Worm (Caenorhabditis elegans): ENCODE results near the gene C25H3.14.

C25H3.14 gene

ce11 chrII:5702611-5703192, 7.8 kb downstream of the C25H3.14 start:
- peak; percentile 62 for TF ChIP-seq nhr-25 (tag; optimal IDR thresholded peaks at IDR 0.05)
- TF ChIP-seq hmg-11 (tag; optimal IDR thresholded peaks at IDR 0.05), result peak; percentile 30
- no peak for TF ChIP-seq mml-1 (tag; optimal IDR thresholded peaks at IDR 0.05)
- TF ChIP-seq egl-5 (tag; optimal IDR thresholded peaks at IDR 0.05), result peak; percentile 91
- no peak for TF ChIP-seq elt-3 (tag; optimal IDR thresholded peaks at IDR 0.05)
- peak; percentile 11 for TF ChIP-seq snpc-4 (tag; optimal IDR thresholded peaks at IDR 0.05)
- peak; percentile 13 for TF ChIP-seq nhr-23 (tag; optimal IDR thresholded peaks at IDR 0.05)

ce11 chrII:5704479-5704878, 9.6 kb downstream of the C25H3.14 start:
- no peak for TF ChIP-seq unc-62 (GFP tag; optimal IDR thresholded peaks at IDR 0.05)
- TF ChIP-seq egl-5 (tag; optimal IDR thresholded peaks at IDR 0.05), result peak; percentile 6
- no peak for TF ChIP-seq nhr-76 (tag; optimal IDR thresholded peaks at IDR 0.05)
- no peak for TF ChIP-seq nfya-1 (tag; optimal IDR thresholded peaks at IDR 0.05; ENCODE audit: insufficient read depth)
- TF ChIP-seq nhr-28 (tag; optimal IDR thresholded peaks at IDR 0.05), result no peak

ce11 chrII:5707532-5707931, 12.6 kb downstream of the C25H3.14 start, which contains the start of gene osta-2:
Gene osta-2 (plus strand): TSS chrII:5707691.
- TF ChIP-seq unc-39 (tag; optimal IDR thresholded peaks at IDR 0.05) (no peak), eor-1 (tag; optimal IDR thresholded peaks at IDR 0.05) (no peak), jun-1 (tag; optimal IDR thresholded peaks at IDR 0.05) (no peak), elt-2 (tag; optimal IDR thresholded peaks at IDR 0.05) (no peak), nfya-1 (tag; optimal IDR thresholded peaks at IDR 0.05; ENCODE audit: insufficient read depth) (peak; percentile 41), nhr-76 (tag; optimal IDR thresholded peaks at IDR 0.05) (no peak), pha-4 (tag; optimal IDR thresholded peaks at IDR 0.05) (peak; percentile 25), egl-5 (tag; optimal IDR thresholded peaks at IDR 0.05) (peak; percentile 6), hmg-11 (tag; optimal IDR thresholded peaks at IDR 0.05) (no peak), ceh-28 (tag; optimal IDR thresholded peaks at IDR 0.05) (no peak), nhr-67 (tag; optimal IDR thresholded peaks at IDR 0.05) (no peak), aly-2 (tag; optimal IDR thresholded peaks at IDR 0.05) (no peak)

ce11 chrII:5708154-5708553, 13.3 kb downstream of the C25H3.14 start:
- TF ChIP-seq snpc-4 (tag; optimal IDR thresholded peaks at IDR 0.05), result no peak
- peak; percentile 95 for TF ChIP-seq fkh-10 (GFP tag; optimal IDR thresholded peaks at IDR 0.05)
- peak; percentile 18 for TF ChIP-seq nfya-1 (tag; optimal IDR thresholded peaks at IDR 0.05; ENCODE audit: insufficient read depth)

- TF ChIP-seq pha-4 (tag; optimal IDR thresholded peaks at IDR 0.05), result no peak
- no peak for TF ChIP-seq mdl-1 (tag; optimal IDR thresholded peaks at IDR 0.05)
- no peak for TF ChIP-seq fkh-2 (tag; optimal IDR thresholded peaks at IDR 0.05)
- TF ChIP-seq ceh-82 (tag; optimal IDR thresholded peaks at IDR 0.05), result no peak
- no peak for TF ChIP-seq nfya-1 (tag; optimal IDR thresholded peaks at IDR 0.05; ENCODE audit: insufficient read depth)
- no peak for TF ChIP-seq elt-1 (tag; optimal IDR thresholded peaks at IDR 0.05)
- no peak for TF ChIP-seq egl-5 (tag; optimal IDR thresholded peaks at IDR 0.05)
- TF ChIP-seq nhr-28 (tag; optimal IDR thresholded peaks at IDR 0.05), result no peak
- TF ChIP-seq egl-27 (tag; optimal IDR thresholded peaks at IDR 0.05), result no peak
Observed at ce11 chrII:5710835-5711234, 15.9 kb downstream of the C25H3.14 start.

- no peak for TF ChIP-seq nhr-76 (tag; optimal IDR thresholded peaks at IDR 0.05)
- no peak for TF ChIP-seq mml-1 (tag; optimal IDR thresholded peaks at IDR 0.05)
- peak; percentile 33 for TF ChIP-seq ama-1 (optimal IDR thresholded peaks at IDR 0.05)
- no peak for TF ChIP-seq lsy-12 (tag; optimal IDR thresholded peaks at IDR 0.05)
- no peak for TF ChIP-seq fos-1 (tag; optimal IDR thresholded peaks at IDR 0.05)
- no peak for TF ChIP-seq aly-2 (tag; optimal IDR thresholded peaks at IDR 0.05)
- TF ChIP-seq elt-2 (tag; optimal IDR thresholded peaks at IDR 0.05), result peak; percentile 22
- peak; percentile 44 for TF ChIP-seq ztf-4 (tag; optimal IDR thresholded peaks at IDR 0.05)
- no peak for TF ChIP-seq nhr-23 (tag; optimal IDR thresholded peaks at IDR 0.05)
- TF ChIP-seq hmg-11 (tag; optimal IDR thresholded peaks at IDR 0.05), result no peak
Observed at ce11 chrII:5712126-5712525, 17.2 kb downstream of the C25H3.14 start.

- TF ChIP-seq nhr-23 (tag; optimal IDR thresholded peaks at IDR 0.05), result peak; percentile 66
- peak; percentile 84 for TF ChIP-seq snpc-4 (tag; optimal IDR thresholded peaks at IDR 0.05)
- no peak for TF ChIP-seq fkh-10 (GFP tag; optimal IDR thresholded peaks at IDR 0.05)
- TF ChIP-seq ceh-82 (tag; optimal IDR thresholded peaks at IDR 0.05), result no peak
- TF ChIP-seq nhr-67 (tag; optimal IDR thresholded peaks at IDR 0.05), result no peak
- TF ChIP-seq ama-1 (optimal IDR thresholded peaks at IDR 0.05), result peak; percentile 61
- TF ChIP-seq hmg-11 (tag; optimal IDR thresholded peaks at IDR 0.05), result peak; percentile 47
- TF ChIP-seq egl-5 (tag; optimal IDR thresholded peaks at IDR 0.05), result no peak
- no peak for TF ChIP-seq ceh-28 (tag; optimal IDR thresholded peaks at IDR 0.05)
- TF ChIP-seq nhr-28 (tag; optimal IDR thresholded peaks at IDR 0.05), result no peak
- TF ChIP-seq lin-15B (tag; optimal IDR thresholded peaks at IDR 0.05), result peak; percentile 86
- TF ChIP-seq ceh-9 (tag; optimal IDR thresholded peaks at IDR 0.05), result no peak
- peak; percentile 61 for TF ChIP-seq ZK546.5 (tag; optimal IDR thresholded peaks at IDR 0.05)
- TF ChIP-seq nhr-43 (tag; optimal IDR thresholded peaks at IDR 0.05; ENCODE audit: poor library complexity, severe bottlenecking), result peak; percentile 26
- no peak for TF ChIP-seq jun-1 (tag; optimal IDR thresholded peaks at IDR 0.05)
- TF ChIP-seq pqm-1 (tag; optimal IDR thresholded peaks at IDR 0.05), result no peak
- TF ChIP-seq lin-39 (tag; optimal IDR thresholded peaks at IDR 0.05), result peak; percentile 48
- no peak for TF ChIP-seq nhr-77 (tag; optimal IDR thresholded peaks at IDR 0.05)
- peak; percentile 78 for TF ChIP-seq nfya-1 (tag; optimal IDR thresholded peaks at IDR 0.05; ENCODE audit: insufficient read depth)
- TF ChIP-seq fkh-2 (tag; optimal IDR thresholded peaks at IDR 0.05), result no peak
- TF ChIP-seq nhr-237 (tag; optimal IDR thresholded peaks at IDR 0.05), result no peak
- TF ChIP-seq aly-2 (tag; optimal IDR thresholded peaks at IDR 0.05), result no peak
- no peak for TF ChIP-seq lsy-12 (tag; optimal IDR thresholded peaks at IDR 0.05)
Observed at ce11 chrII:5714807-5715206, 19.9 kb downstream of the C25H3.14 start, which contains the start of the genes tiar-1 and lelo-4. Gene tiar-1 (minus strand): TSS chrII:5714823. Gene lelo-4 (plus strand): TSS chrII:5714924.
